Fruit fly (Drosophila melanogaster): ENCODE results near the gene Cp19.

Gene Cp19

DNA sequence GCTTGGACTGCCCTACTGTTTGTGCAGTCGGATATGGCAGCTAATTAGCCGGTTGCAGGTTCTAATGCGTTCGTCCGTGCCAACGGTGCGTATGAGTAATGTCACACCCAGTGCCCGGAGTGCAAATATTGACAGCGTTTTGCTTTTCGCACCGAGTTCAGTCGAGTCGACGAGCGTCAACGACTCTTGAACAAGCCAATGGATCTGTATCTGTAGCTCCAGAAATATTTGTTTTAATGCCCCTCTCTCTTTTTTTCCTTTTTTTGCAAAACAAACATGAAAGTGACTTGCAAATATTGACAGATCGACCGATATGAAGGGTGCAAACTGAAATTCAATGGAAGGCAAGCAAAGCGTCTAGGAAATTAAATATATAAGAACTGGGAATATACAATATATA lies 27.2 kb upstream of the Cp19 start (continued):
- TF ChIP-seq lbe (GFP tag; optimal IDR thresholded peaks at IDR 0.05) (peak; percentile 96), CG1603 (tag; optimal IDR thresholded peaks at IDR 0.05) (no peak), ap (GFP tag; IDR thresholded peaks at IDR 0.05) (0 out of 2 replicates have a peak, but pooled peaks have one; percentile 9), Antp (GFP tag; optimal IDR thresholded peaks at IDR 0.05) (no peak), CG13287 (GFP tag; IDR thresholded peaks at IDR 0.05; ENCODE audit: partially characterized antibody) (no peak)

DNA sequence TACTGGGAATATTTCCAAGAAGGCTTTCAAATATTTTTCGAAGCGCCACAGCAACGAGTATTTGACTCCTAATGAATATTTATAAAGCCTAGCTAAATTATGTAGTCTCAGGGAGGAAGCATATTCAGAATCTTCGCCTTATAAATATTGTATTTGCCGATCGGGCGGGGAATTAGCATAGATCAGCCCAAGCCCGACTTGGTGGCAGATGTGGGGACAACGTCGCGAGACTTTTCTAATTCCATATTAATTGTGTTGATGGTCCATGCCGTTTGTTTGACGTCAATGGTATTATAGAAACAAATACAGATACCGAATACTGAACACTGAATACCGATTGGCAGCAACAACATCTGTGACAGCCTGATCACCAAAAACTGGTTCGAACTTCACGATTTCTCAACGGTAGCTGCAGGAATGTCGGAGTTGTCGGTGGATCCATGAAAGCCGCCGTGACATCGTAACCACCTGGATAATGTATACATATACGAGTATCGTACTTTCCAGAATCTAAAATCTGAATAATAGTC lies 25.9 kb upstream of the Cp19 start:
- peak; percentile 85 for TF ChIP-seq sd (tag; optimal IDR thresholded peaks at IDR 0.05)
- TF ChIP-seq CG12769 (tag; optimal IDR thresholded peaks at IDR 0.05), result peak; percentile 69
- peak; percentile 66 for TF ChIP-seq vvl (GFP tag; IDR thresholded peaks at IDR 0.05)
- peak; percentile 68 for TF ChIP-seq cwo (GFP tag; optimal IDR thresholded peaks at IDR 0.05)
- TF ChIP-seq CG13894 (tag; optimal IDR thresholded peaks at IDR 0.05), result peak; percentile 90
- TF ChIP-seq Med (GFP tag), result peak; percentile 82
- no peak for TF ChIP-seq Asciz (GFP tag; optimal IDR thresholded peaks at IDR 0.05)
- TF ChIP-seq abd-A (tag; optimal IDR thresholded peaks at IDR 0.05), result peak; percentile 0
- TF ChIP-seq lola (GFP tag; optimal IDR thresholded peaks at IDR 0.05), result no peak
- 0 out of 4 replicates have a peak, but pooled peaks have one; percentile 31 for TF ChIP-seq chinmo (GFP tag; IDR thresholded peaks at IDR 0.05; ENCODE audit: partially characterized antibody)

DNA sequence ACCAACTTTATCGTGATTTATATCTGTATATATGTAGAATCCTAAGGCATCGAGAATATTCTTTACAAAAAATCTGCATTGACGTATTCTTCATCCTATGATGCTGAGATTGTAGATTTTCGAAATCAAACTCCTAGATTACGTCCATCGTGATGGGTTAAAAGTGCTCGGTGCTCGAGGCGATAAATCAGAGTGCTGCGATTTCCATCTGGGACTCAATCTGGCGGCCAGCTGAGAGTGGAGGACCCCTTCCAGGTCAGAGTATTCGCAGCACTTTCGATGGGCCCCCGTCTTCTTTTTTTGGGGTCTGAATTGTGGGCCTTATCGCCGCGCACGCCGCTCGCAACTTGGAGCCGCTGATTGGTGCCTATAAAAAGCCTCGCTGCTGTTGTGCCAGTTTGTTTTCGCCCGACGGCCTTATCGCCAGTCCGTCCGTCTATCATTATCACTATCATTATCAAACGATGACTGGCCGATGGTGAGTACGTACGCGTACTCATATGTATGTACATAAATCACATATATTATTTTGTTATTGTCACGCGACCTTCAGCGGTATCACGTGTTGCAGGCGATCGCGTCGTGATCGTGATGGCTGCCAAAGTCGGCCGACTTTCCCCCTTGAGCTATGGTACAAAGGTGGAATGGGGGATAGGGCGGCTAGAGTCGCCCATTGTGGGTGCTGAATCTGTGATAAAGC lies 24.8 kb upstream of the Cp19 start:
- TF ChIP-seq Bgb (GFP tag; IDR thresholded peaks at IDR 0.05; ENCODE audit: partially characterized antibody) (0 out of 2 replicates have a peak, but pooled peaks have one; percentile 5), salm (tag; optimal IDR thresholded peaks at IDR 0.05) (peak; percentile 41), nom (GFP tag; optimal IDR thresholded peaks at IDR 0.05) (peak; percentile 60), kay (GFP tag; optimal IDR thresholded peaks at IDR 0.05) (peak; percentile 44), Med (GFP tag) (peak; percentile 91), rib (GFP tag; IDR thresholded peaks at IDR 0.05) (peak; percentile 32; the same call in 1 of the 2 replicates), mirr (GFP tag; optimal IDR thresholded peaks at IDR 0.05) (peak; percentile 89), ara (GFP tag; IDR thresholded peaks at IDR 0.05) (0 out of 2 replicates have a peak, but pooled peaks have one; percentile 21), Nf-YB (GFP tag; optimal IDR thresholded peaks at IDR 0.05) (peak; percentile 64), tgo (GFP tag; IDR thresholded peaks at IDR 0.05) (no peak), CG7786 (GFP tag; optimal IDR thresholded peaks at IDR 0.05) (no peak), Trl (optimal IDR thresholded peaks at IDR 0.05) (no peak), Trl (GFP tag; optimal IDR thresholded peaks at IDR 0.05) (no peak), Hr78 (GFP tag; optimal IDR thresholded peaks at IDR 0.05) (peak in 1 of 2 experiments; percentile 67), corto (GFP tag; optimal IDR thresholded peaks at IDR 0.05) (no peak), CG18599 (GFP tag; optimal IDR thresholded peaks at IDR 0.05) (peak; percentile 46), Stat92E (GFP tag; optimal IDR thresholded peaks at IDR 0.05) (peak in 1 of 3 experiments; percentile 59), chinmo (GFP tag; IDR thresholded peaks at IDR 0.05; ENCODE audit: partially characterized antibody) (peak; percentile 73; the same call in 1 of the 4 replicates), Oaz (GFP tag; IDR thresholded peaks at IDR 0.05) (no peak), CG9932 (GFP tag; IDR thresholded peaks at IDR 0.05) (0 out of 2 replicates have a peak, but pooled peaks have one; percentile 26), dm (GFP tag; optimal IDR thresholded peaks at IDR 0.05) (no peak), CG17912 (GFP tag; optimal IDR thresholded peaks at IDR 0.05) (no peak), danr (GFP tag; IDR thresholded peaks at IDR 0.05) (no peak), CG10321 (GFP tag; IDR thresholded peaks at IDR 0.05) (0 out of 2 replicates have a peak, but pooled peaks have one; percentile 17), crol (GFP tag; IDR thresholded peaks at IDR 0.05) (peak; percentile 14; the same call in 1 of the 2 replicates), CG10543 (GFP tag; optimal IDR thresholded peaks at IDR 0.05) (peak; percentile 85), CG11696 (GFP tag; IDR thresholded peaks at IDR 0.05) (no peak), lab (GFP tag; optimal IDR thresholded peaks at IDR 0.05) (peak; percentile 66), exex (tag; optimal IDR thresholded peaks at IDR 0.05) (peak; percentile 92), CG2120 (GFP tag; optimal IDR thresholded peaks at IDR 0.05) (no peak), HmgD (GFP tag; optimal IDR thresholded peaks at IDR 0.05) (no peak), cwo (GFP tag; optimal IDR thresholded peaks at IDR 0.05) (peak; percentile 100)
